Worm (Caenorhabditis elegans) whole organism, L2 larva: ENCODE data around the gene mip-2.
A peak's percentile ranks its signal among the peaks of the same experiment; 100 is the strongest.

Experiments used
- C34F6.9 ChIP-seq: fragments of 150-350 bp; optimal IDR thresholded peaks from 2 replicates; lab custom pipeline; 2014; ENCODE audit warnings: missing biosample characterization, missing genetic modification characterization
- F13H6.1 ChIP-seq: sonication (generic microtip); optimal IDR thresholded peaks from 2 replicates; lab custom pipeline; 2016; ENCODE audit warnings: missing genetic modification characterization, missing compliant biosample characterization
- R02D3.7 ChIP-seq: fragments of 150-350 bp; optimal IDR thresholded peaks from 2 replicates; lab custom pipeline; 2014; ENCODE audit warnings: missing biosample characterization, missing genetic modification characterization
- Y55F3AM.14 ChIP-seq: fragments of 200-800 bp; sonication (Bioruptor generic); optimal IDR thresholded peaks from 2 replicates; lab custom pipeline; 2018; ENCODE audit warnings: mild to moderate bottlenecking, missing genetic modification characterization, missing compliant biosample characterization
- ZK546.5 ChIP-seq: sonication (generic microtip); optimal IDR thresholded peaks from 2 replicates; lab custom pipeline; 2017; ENCODE audit warnings: missing biosample characterization, missing genetic modification characterization
- alr-1 ChIP-seq: fragments of 150-350 bp; optimal IDR thresholded peaks from 2 replicates; lab custom pipeline; 2014; ENCODE audit warnings: missing biosample characterization, missing genetic modification characterization
- aly-2 ChIP-seq: fragments of 150-350 bp; optimal IDR thresholded peaks from 2 replicates; lab custom pipeline; 2014; ENCODE audit warnings: missing biosample characterization, missing genetic modification characterization
- ama-1 ChIP-seq: fragments of 150-350 bp; optimal IDR thresholded peaks from 2 replicates; lab custom pipeline; 2018; ENCODE audit warnings: inconsistent platforms
- blmp-1 ChIP-seq: sonication (generic microtip); optimal IDR thresholded peaks from 2 replicates; lab custom pipeline; 2017; ENCODE audit warnings: missing genetic modification characterization, mild to moderate bottlenecking, missing compliant biosample characterization, antibody characterized with exemption, moderate library complexity; ENCODE audit not compliant: insufficient read depth
- ceh-16 ChIP-seq: fragments of 150-350 bp; optimal IDR thresholded peaks from 2 replicates; lab custom pipeline; 2014; ENCODE audit warnings: missing biosample characterization, missing genetic modification characterization
- ceh-82 ChIP-seq: fragments of 150-350 bp; optimal IDR thresholded peaks from 2 replicates; lab custom pipeline; 2014; ENCODE audit warnings: missing biosample characterization, missing genetic modification characterization
- crh-2 ChIP-seq: sonication (generic microtip); optimal IDR thresholded peaks from 2 replicates; lab custom pipeline; 2017; ENCODE audit warnings: missing biosample characterization, missing genetic modification characterization
- dmd-4 ChIP-seq: sonication (generic microtip); optimal IDR thresholded peaks from 2 replicates; lab custom pipeline; 2017; ENCODE audit warnings: missing biosample characterization, missing genetic modification characterization
- egl-27 ChIP-seq: sonication (generic microtip); optimal IDR thresholded peaks from 3 replicates; lab custom pipeline; 2017; ENCODE audit warnings: missing biosample characterization, missing genetic modification reagents, missing genetic modification characterization
- elt-1 ChIP-seq: fragments of 150-350 bp; optimal IDR thresholded peaks from 2 replicates; lab custom pipeline; 2014; ENCODE audit warnings: missing biosample characterization, missing genetic modification characterization
- elt-3 ChIP-seq: sonication (generic microtip); optimal IDR thresholded peaks from 2 replicates; lab custom pipeline; 2017; ENCODE audit warnings: missing biosample characterization, missing genetic modification characterization
- fos-1 ChIP-seq: fragments of 150-350 bp; optimal IDR thresholded peaks from 2 replicates; lab custom pipeline; 2014; ENCODE audit warnings: missing biosample characterization, missing genetic modification characterization
- gmeb-1 ChIP-seq: fragments of 150-350 bp; optimal IDR thresholded peaks from 2 replicates; lab custom pipeline; 2014; ENCODE audit warnings: missing biosample characterization, missing genetic modification characterization
- lin-13 ChIP-seq: fragments of 150-350 bp; optimal IDR thresholded peaks from 2 replicates; lab custom pipeline; 2014; ENCODE audit warnings: missing biosample characterization, missing genetic modification reagents, missing genetic modification characterization
- lsy-2 ChIP-seq, 2 experiments: fragments of 150-350 bp in 1 of 2; sonication (generic microtip) in 1 of 2; optimal IDR thresholded peaks; 2 replicates each; lab custom pipeline; 2014 to 2017; ENCODE audit warnings: missing biosample characterization in 2 of 2, missing genetic modification characterization in 2 of 2
- mbf-1 ChIP-seq: sonication (generic microtip); optimal IDR thresholded peaks from 2 replicates; lab custom pipeline; 2017; ENCODE audit warnings: missing biosample characterization, missing genetic modification characterization
- mdl-1 ChIP-seq, 2 experiments: fragments of 150-350 bp in 1 of 2; sonication (generic microtip) in 1 of 2; optimal IDR thresholded peaks; 2 replicates each; lab custom pipeline; 2017; ENCODE audit warnings: missing biosample characterization in 2 of 2, missing genetic modification characterization in 2 of 2
- nhr-10 ChIP-seq: sonication (generic microtip); optimal IDR thresholded peaks from 2 replicates; lab custom pipeline; 2017; ENCODE audit warnings: missing biosample characterization, missing genetic modification characterization
- nhr-11 ChIP-seq: fragments of 150-350 bp; optimal IDR thresholded peaks from 2 replicates; lab custom pipeline; 2014; ENCODE audit warnings: missing biosample characterization, missing genetic modification characterization
- nhr-12 ChIP-seq: fragments of 150-350 bp; optimal IDR thresholded peaks from 2 replicates; lab custom pipeline; 2014; ENCODE audit warnings: missing biosample characterization, missing genetic modification characterization
- nhr-129 ChIP-seq: fragments of 150-350 bp; optimal IDR thresholded peaks from 2 replicates; lab custom pipeline; 2014; ENCODE audit warnings: missing biosample characterization, missing genetic modification characterization
- nhr-21 ChIP-seq: fragments of 150-350 bp; optimal IDR thresholded peaks from 2 replicates; lab custom pipeline; 2014; ENCODE audit warnings: missing biosample characterization, missing genetic modification characterization
- nhr-23 ChIP-seq: fragments of 150-350 bp; optimal IDR thresholded peaks from 2 replicates; lab custom pipeline; 2014; ENCODE audit warnings: missing biosample characterization, missing genetic modification reagents, missing genetic modification characterization
- nhr-25 ChIP-seq: fragments of 150-350 bp; sonication (generic microtip); optimal IDR thresholded peaks from 3 replicates; lab custom pipeline; 2014; ENCODE audit warnings: missing biosample characterization, missing genetic modification characterization
- nhr-6 ChIP-seq: fragments of 150-350 bp; optimal IDR thresholded peaks from 2 replicates; lab custom pipeline; 2014; ENCODE audit warnings: missing biosample characterization, missing genetic modification characterization
- nhr-77 ChIP-seq: fragments of 150-350 bp; optimal IDR thresholded peaks from 2 replicates; lab custom pipeline; 2014; ENCODE audit warnings: missing biosample characterization, missing genetic modification characterization
- peb-1 ChIP-seq: fragments of 150-350 bp; optimal IDR thresholded peaks from 2 replicates; lab custom pipeline; 2014; ENCODE audit warnings: missing biosample characterization, missing genetic modification characterization
- sem-4 ChIP-seq: fragments of 150-350 bp; optimal IDR thresholded peaks from 2 replicates; lab custom pipeline; 2014; ENCODE audit warnings: missing biosample characterization, missing genetic modification reagents, missing genetic modification characterization
- skn-1 ChIP-seq: sonication (generic microtip); optimal IDR thresholded peaks from 2 replicates; lab custom pipeline; 2017; ENCODE audit warnings: missing biosample characterization, missing genetic modification characterization
- sma-3 ChIP-seq: sonication (generic microtip); optimal IDR thresholded peaks from 2 replicates; lab custom pipeline; 2016; ENCODE audit warnings: missing genetic modification reagents, missing genetic modification characterization, missing compliant biosample characterization
- sma-9 ChIP-seq, 2 experiments: fragments of 150-350 bp in 1 of 2; sonication (generic microtip) in 1 of 2; optimal IDR thresholded peaks; 2 replicates each; lab custom pipeline; 2014 to 2016; ENCODE audit warnings: missing genetic modification characterization in 2 of 2, mild to moderate bottlenecking in 1 of 2, missing biosample characterization in 1 of 2, missing compliant biosample characterization in 1 of 2, missing genetic modification reagents in 1 of 2, moderate library complexity in 1 of 2
- unc-39 ChIP-seq: fragments of 150-350 bp; optimal IDR thresholded peaks from 2 replicates; lab custom pipeline; 2014; ENCODE audit warnings: missing biosample characterization, missing genetic modification characterization
- unc-55 ChIP-seq: fragments of 150-350 bp; sonication (generic microtip); optimal IDR thresholded peaks from 3 replicates; lab custom pipeline; 2014; ENCODE audit warnings: missing biosample characterization, missing genetic modification reagents, missing genetic modification characterization
- unc-62 ChIP-seq: fragments of 150-350 bp; optimal IDR thresholded peaks from 2 replicates; lab custom pipeline; 2014; ENCODE audit warnings: missing biosample characterization, missing genetic modification reagents, missing genetic modification characterization
- zag-1 ChIP-seq: fragments of 150-350 bp; optimal IDR thresholded peaks from 2 replicates; lab custom pipeline; 2014; ENCODE audit warnings: missing biosample characterization, missing genetic modification characterization
- ztf-1 ChIP-seq: fragments of 200-800 bp; sonication (Bioruptor generic); conservative IDR thresholded peaks from 2 replicates; pipeline ENCODE4 v1.3.6; 2022; ENCODE audit warnings: missing genetic modification characterization, missing compliant biosample characterization
- ztf-11 ChIP-seq: sonication (generic microtip); optimal IDR thresholded peaks from 2 replicates; lab custom pipeline; 2017; ENCODE audit warnings: missing biosample characterization, missing genetic modification characterization
- ztf-4 ChIP-seq: fragments of 150-350 bp; optimal IDR thresholded peaks from 2 replicates; lab custom pipeline; 2014; ENCODE audit warnings: missing biosample characterization, missing genetic modification characterization

Gene mip-2

ce11 chrV:13660660-13661325, 11.0 kb downstream of the mip-2 start, which contains the start of gene letm-1:
letm-1 (plus strand) TSS chrV:13661257.
- no peak for TF ChIP-seq nhr-11
- peak; percentile 9 for TF ChIP-seq nhr-129
- TF ChIP-seq C34F6.9 (tag; lab: Kevin White, UChicago), result peak; percentile 24
- peak; percentile 32 for TF ChIP-seq fos-1
- no peak for TF ChIP-seq skn-1 (tag; lab: Kevin White, UChicago)
- TF ChIP-seq lsy-2 (tag; optimal IDR thresholded peaks at IDR 0.05; lab: Kevin White, UChicago), result peak in 1 of 2 experiments; percentile 21
- TF ChIP-seq peb-1, result no peak
- peak; percentile 58 for TF ChIP-seq crh-2
- TF ChIP-seq, all 48 proteins: peak for 5

ce11 chrV:13660115-13660514, 11.6 kb downstream of the mip-2 start:
- TF ChIP-seq fos-1 (no peak), F13H6.1 (tag; lab: Kevin White, UChicago) (no peak), nhr-129 (no peak), dmd-4 (no peak), sma-9 (GFP tag; optimal IDR thresholded peaks at IDR 0.05; lab: Kevin White, UChicago) (no peak), sma-9 (tag; optimal IDR thresholded peaks at IDR 0.05; lab: Kevin White, UChicago) (no peak), unc-62 (GFP tag; lab: Kevin White, UChicago) (no peak), nhr-77 (tag; lab: Kevin White, UChicago) (no peak), nhr-12 (tag; lab: Kevin White, UChicago) (no peak), R02D3.7 (tag; lab: Kevin White, UChicago) (no peak), unc-39 (no peak), ama-1 (lab: Kevin White, UChicago) (no peak), elt-1 (tag; lab: Kevin White, UChicago) (no peak), zag-1 (tag; lab: Kevin White, UChicago) (no peak), peb-1 (no peak), elt-3 (no peak), nhr-25 (tag; lab: Kevin White, UChicago) (no peak), skn-1 (tag; lab: Kevin White, UChicago) (no peak), aly-2 (tag; lab: Kevin White, UChicago) (no peak)

- TF ChIP-seq ZK546.5 (tag; lab: Kevin White, UChicago), result no peak
- TF ChIP-seq dmd-4, result no peak
- no peak for TF ChIP-seq egl-27 (tag; lab: Kevin White, UChicago)
- peak; percentile 48 for TF ChIP-seq fos-1
- TF ChIP-seq nhr-23, result no peak
- no peak for TF ChIP-seq ceh-16
- TF ChIP-seq sma-9 (GFP tag; optimal IDR thresholded peaks at IDR 0.05; lab: Kevin White, UChicago), result peak; percentile 82
- TF ChIP-seq sma-9 (tag; optimal IDR thresholded peaks at IDR 0.05; lab: Kevin White, UChicago), result no peak
- TF ChIP-seq elt-1 (tag; lab: Kevin White, UChicago), result no peak
- TF ChIP-seq crh-2, result peak; percentile 45
- no peak for TF ChIP-seq lin-13
- no peak for TF ChIP-seq Y55F3AM.14
- TF ChIP-seq nhr-129, result no peak
- no peak for TF ChIP-seq nhr-10
- no peak for TF ChIP-seq mdl-1 (tag; optimal IDR thresholded peaks at IDR 0.05; lab: Kevin White, UChicago)
- no peak for TF ChIP-seq sma-3 (GFP tag; lab: Kevin White, UChicago)
- no peak for TF ChIP-seq nhr-12 (tag; lab: Kevin White, UChicago)
- TF ChIP-seq R02D3.7 (tag; lab: Kevin White, UChicago), result no peak
- TF ChIP-seq F13H6.1 (tag; lab: Kevin White, UChicago), result no peak
- peak; percentile 87 for TF ChIP-seq blmp-1 (tag; lab: Kevin White, UChicago)
Observed at ce11 chrV:13659219-13659618, 12.5 kb downstream of the mip-2 start.

- no peak for TF ChIP-seq peb-1
- peak; percentile 94 for TF ChIP-seq sem-4
- TF ChIP-seq skn-1 (tag; lab: Kevin White, UChicago), result peak; percentile 49
- peak in 1 of 2 experiments; percentile 86 for TF ChIP-seq lsy-2 (tag; optimal IDR thresholded peaks at IDR 0.05; lab: Kevin White, UChicago)
- no peak for TF ChIP-seq mbf-1 (tag; lab: Kevin White, UChicago)
- no peak for TF ChIP-seq unc-39
- no peak for TF ChIP-seq dmd-4
- TF ChIP-seq nhr-6 (tag; lab: Kevin White, UChicago), result no peak
- TF ChIP-seq nhr-77 (tag; lab: Kevin White, UChicago), result no peak
- peak; percentile 97 for TF ChIP-seq sma-3 (GFP tag; lab: Kevin White, UChicago)
- no peak for TF ChIP-seq elt-1 (tag; lab: Kevin White, UChicago)
- TF ChIP-seq ztf-1, result no peak
- no peak for TF ChIP-seq ZK546.5 (tag; lab: Kevin White, UChicago)
- TF ChIP-seq gmeb-1, result peak; percentile 71
- TF ChIP-seq fos-1, result peak; percentile 63
- peak; percentile 49 for TF ChIP-seq unc-62 (GFP tag; lab: Kevin White, UChicago)
- TF ChIP-seq ceh-82 (tag; lab: Kevin White, UChicago), result no peak
- TF ChIP-seq unc-55, result peak; percentile 49
- peak; percentile 97 for TF ChIP-seq nhr-21 (tag; lab: Kevin White, UChicago)
- no peak for TF ChIP-seq nhr-12 (tag; lab: Kevin White, UChicago)
- peak; percentile 99 for TF ChIP-seq sma-9 (GFP tag; optimal IDR thresholded peaks at IDR 0.05; lab: Kevin White, UChicago)
- TF ChIP-seq sma-9 (tag; optimal IDR thresholded peaks at IDR 0.05; lab: Kevin White, UChicago), result peak; percentile 55
- no peak for TF ChIP-seq nhr-23
- no peak for TF ChIP-seq alr-1
- peak; percentile 93 for TF ChIP-seq nhr-129
- no peak for TF ChIP-seq ztf-11
- no peak for TF ChIP-seq zag-1 (tag; lab: Kevin White, UChicago)
- TF ChIP-seq ceh-16, result peak; percentile 50
- TF ChIP-seq C34F6.9 (tag; lab: Kevin White, UChicago), result peak; percentile 91
- peak; percentile 40 for TF ChIP-seq ama-1 (lab: Kevin White, UChicago)
- TF ChIP-seq nhr-25 (tag; lab: Kevin White, UChicago), result peak; percentile 92
- peak; percentile 89 for TF ChIP-seq ztf-4
Observed at ce11 chrV:13658577-13658976, 13.2 kb downstream of the mip-2 start.
